Worm (Caenorhabditis elegans) whole organism, L1 larva: Measurements from ENCODE around the gene abhd-5.1.
A peak's percentile ranks its signal among the peaks of the same experiment; 100 is the strongest.

Experiments
- C16A3.4 ChIP-seq: fragments of 150-350 bp; optimal IDR thresholded peaks from 2 replicates; lab custom pipeline; 2014; ENCODE audit warnings: missing biosample characterization, missing genetic modification characterization
- C34B4.2 ChIP-seq: sonication (generic microtip); optimal IDR thresholded peaks from 2 replicates; lab custom pipeline; 2017; ENCODE audit warnings: mild to moderate bottlenecking, missing genetic modification characterization, missing compliant biosample characterization
- aha-1 ChIP-seq: fragments of 150-350 bp; optimal IDR thresholded peaks from 2 replicates; lab custom pipeline; 2014; ENCODE audit warnings: missing biosample characterization, missing genetic modification characterization
- alr-1 ChIP-seq: fragments of 200-800 bp; sonication (Bioruptor generic); optimal IDR thresholded peaks from 2 replicates; lab custom pipeline; 2018; ENCODE audit warnings: borderline replicate concordance, mild to moderate bottlenecking, missing genetic modification characterization, missing compliant biosample characterization
- ama-1 ChIP-seq: fragments of 150-350 bp; optimal IDR thresholded peaks from 2 replicates; lab custom pipeline; 2014
- blmp-1 ChIP-seq: fragments of 150-350 bp; optimal IDR thresholded peaks from 2 replicates; lab custom pipeline; 2014; ENCODE audit warnings: missing biosample characterization, missing genetic modification characterization
- ceh-63 ChIP-seq: fragments of 200-800 bp; sonication (Bioruptor generic); optimal IDR thresholded peaks from 2 replicates; lab custom pipeline; 2018; ENCODE audit warnings: mild to moderate bottlenecking, missing genetic modification characterization, missing compliant biosample characterization
- ceh-8 ChIP-seq: fragments of 200-800 bp; sonication (Bioruptor generic); optimal IDR thresholded peaks from 2 replicates; lab custom pipeline; 2018; ENCODE audit warnings: mild to moderate bottlenecking, missing genetic modification characterization, moderate library complexity, missing compliant biosample characterization
- ceh-82 ChIP-seq, 3 experiments: fragments of 150-350 bp in 1 of 3; sonication (generic microtip) in 2 of 3; optimal IDR thresholded peaks; 2 replicates each; lab custom pipeline; 2014 to 2017; ENCODE audit warnings: missing biosample characterization in 3 of 3, missing genetic modification characterization in 3 of 3
- ceh-90 ChIP-seq: sonication (generic microtip); optimal IDR thresholded peaks from 2 replicates; lab custom pipeline; 2016; ENCODE audit warnings: missing genetic modification characterization, missing compliant biosample characterization
- ces-1 ChIP-seq: fragments of 150-350 bp; optimal IDR thresholded peaks from 2 replicates; lab custom pipeline; 2014; ENCODE audit warnings: missing biosample characterization, missing genetic modification reagents, missing genetic modification characterization
- egl-13 ChIP-seq: sonication (generic microtip); optimal IDR thresholded peaks from 2 replicates; lab custom pipeline; 2016; ENCODE audit warnings: missing genotype, missing genetic modification reagents, missing genetic modification characterization, missing compliant biosample characterization
- elt-2 ChIP-seq: sonication (generic microtip); optimal IDR thresholded peaks from 2 replicates; lab custom pipeline; 2016; ENCODE audit warnings: missing genetic modification characterization, mild to moderate bottlenecking, inconsistent platforms, missing compliant biosample characterization, missing genetic modification reagents
- elt-3 ChIP-seq, 6 experiments: fragments of 150-350 bp in 1 of 6; sonication (generic microtip); optimal IDR thresholded peaks; 2 replicates each; lab custom pipeline; 2017 to 2018; ENCODE audit warnings: missing biosample characterization in 6 of 6, missing genetic modification characterization in 6 of 6, inconsistent platforms in 1 of 6
- ets-5 ChIP-seq: fragments of 200-800 bp; sonication (Bioruptor generic); IDR thresholded peaks from 2 replicates; pipeline ENCODE4 v1.3.6; 2022; ENCODE audit warnings: missing genetic modification characterization, missing compliant biosample characterization
- fkh-10 ChIP-seq: sonication (generic microtip); optimal IDR thresholded peaks from 2 replicates; lab custom pipeline; 2017; ENCODE audit warnings: missing biosample characterization, missing genetic modification reagents, missing genetic modification characterization
- fkh-4 ChIP-seq: sonication (generic microtip); optimal IDR thresholded peaks from 2 replicates; lab custom pipeline; 2016; ENCODE audit warnings: missing compliant biosample characterization, missing genetic modification characterization, borderline replicate concordance
- hlh-17 ChIP-seq: fragments of 200-800 bp; sonication (Bioruptor generic); optimal IDR thresholded peaks from 2 replicates; lab custom pipeline; 2018; ENCODE audit warnings: missing genetic modification characterization, mild to moderate bottlenecking, missing compliant biosample characterization, moderate library complexity, borderline replicate concordance
- hlh-4 ChIP-seq: sonication (generic microtip); optimal IDR thresholded peaks from 2 replicates; lab custom pipeline; 2016; ENCODE audit warnings: mild to moderate bottlenecking, missing genetic modification characterization, missing compliant biosample characterization
- hpl-2 ChIP-seq: fragments of 150-350 bp; optimal IDR thresholded peaks from 2 replicates; lab custom pipeline; 2014; ENCODE audit warnings: missing biosample characterization, missing genetic modification reagents, missing genetic modification characterization
- irx-1 ChIP-seq: sonication (generic microtip); optimal IDR thresholded peaks from 2 replicates; lab custom pipeline; 2016; ENCODE audit warnings: missing genetic modification characterization, missing compliant biosample characterization
- isw-1 ChIP-seq: fragments of 200-800 bp; sonication (Bioruptor generic); IDR thresholded peaks from 2 replicates; pipeline ENCODE4 v1.3.6; 2022; ENCODE audit warnings: missing genetic modification characterization, missing compliant biosample characterization
- jun-1 ChIP-seq: fragments of 150-350 bp; optimal IDR thresholded peaks from 2 replicates; lab custom pipeline; 2014; ENCODE audit warnings: missing biosample characterization, missing genetic modification reagents, missing genetic modification characterization
- lin-14 ChIP-seq: fragments of 200-800 bp; sonication (Bioruptor generic); optimal IDR thresholded peaks from 2 replicates; lab custom pipeline; 2018; ENCODE audit warnings: mild to moderate bottlenecking, missing genetic modification characterization, moderate library complexity, missing compliant biosample characterization
- lin-15B ChIP-seq: fragments of 150-350 bp; sonication (generic microtip); optimal IDR thresholded peaks from 3 replicates; lab custom pipeline; 2014; ENCODE audit warnings: missing biosample characterization, missing genetic modification characterization
- lin-35 ChIP-seq, 2 experiments: fragments of 150-350 bp; optimal IDR thresholded peaks; 2 replicates each; lab custom pipeline; 2014; ENCODE audit warnings: missing biosample characterization in 2 of 2, missing genetic modification characterization in 2 of 2, missing genetic modification reagents in 2 of 2
- lin-39 ChIP-seq: fragments of 150-350 bp; optimal IDR thresholded peaks from 2 replicates; lab custom pipeline; 2014; ENCODE audit warnings: missing biosample characterization, missing genetic modification reagents, missing genetic modification characterization
- lsy-2 ChIP-seq, 2 experiments: fragments of 150-350 bp; optimal IDR thresholded peaks; 2 replicates each; lab custom pipeline; 2014; ENCODE audit warnings: missing biosample characterization in 2 of 2, missing genetic modification characterization in 2 of 2
- mab-9 ChIP-seq: fragments of 200-800 bp; sonication (Bioruptor generic); IDR thresholded peaks from 2 replicates; pipeline ENCODE4 v1.3.6; 2022; ENCODE audit warnings: missing genetic modification reagents, missing genetic modification characterization, missing compliant biosample characterization
- mdl-1 ChIP-seq, 2 experiments: fragments of 150-350 bp; optimal IDR thresholded peaks; 2 replicates each; lab custom pipeline; 2014 to 2017; ENCODE audit warnings: missing biosample characterization in 2 of 2, missing genetic modification characterization in 2 of 2, inconsistent platforms in 1 of 2
- mep-1 ChIP-seq: fragments of 150-350 bp; optimal IDR thresholded peaks from 2 replicates; lab custom pipeline; 2014; ENCODE audit warnings: missing biosample characterization, missing genetic modification characterization
- nhr-20 ChIP-seq: sonication (generic microtip); optimal IDR thresholded peaks from 2 replicates; lab custom pipeline; 2016; ENCODE audit warnings: mild to moderate bottlenecking, missing genetic modification characterization, missing compliant biosample characterization
- nhr-71 ChIP-seq: sonication (generic microtip); optimal IDR thresholded peaks from 2 replicates; lab custom pipeline; 2016; ENCODE audit warnings: mild to moderate bottlenecking, missing genetic modification characterization, moderate library complexity, missing compliant biosample characterization
- nhr-76 ChIP-seq: sonication (generic microtip); optimal IDR thresholded peaks from 2 replicates; lab custom pipeline; 2017; ENCODE audit warnings: missing biosample characterization, missing genetic modification characterization
- nhr-77 ChIP-seq: fragments of 150-350 bp; optimal IDR thresholded peaks from 2 replicates; lab custom pipeline; 2014; ENCODE audit warnings: missing biosample characterization, missing genetic modification characterization
- nhr-85 ChIP-seq: sonication (generic microtip); peaks from one replicate; lab custom pipeline; 2016; ENCODE audit warnings: missing genetic modification characterization, inconsistent platforms, missing compliant biosample characterization
- nhr-90 ChIP-seq: sonication (generic microtip); optimal IDR thresholded peaks from 2 replicates; lab custom pipeline; 2016; ENCODE audit warnings: mild to moderate bottlenecking, missing genetic modification characterization, missing compliant biosample characterization; ENCODE audit not compliant: poor library complexity
- pax-3 ChIP-seq: fragments of 200-800 bp; sonication (Bioruptor generic); optimal IDR thresholded peaks from 2 replicates; lab custom pipeline; 2018; ENCODE audit warnings: mild to moderate bottlenecking, missing genetic modification characterization, moderate library complexity, missing compliant biosample characterization
- pqm-1 ChIP-seq: sonication (generic microtip); optimal IDR thresholded peaks from 3 replicates; lab custom pipeline; 2017; ENCODE audit warnings: missing biosample characterization, missing genetic modification characterization
- skn-1 ChIP-seq: fragments of 150-350 bp; optimal IDR thresholded peaks from 2 replicates; lab custom pipeline; 2014; ENCODE audit warnings: missing biosample characterization, missing genetic modification characterization
- snpc-4 ChIP-seq: fragments of 150-350 bp; optimal IDR thresholded peaks from 2 replicates; lab custom pipeline; 2014; ENCODE audit warnings: missing biosample characterization, missing genetic modification characterization
- snu-23 ChIP-seq: sonication (generic microtip); optimal IDR thresholded peaks from 2 replicates; lab custom pipeline; 2016; ENCODE audit warnings: missing genetic modification characterization, missing compliant biosample characterization
- sox-4 ChIP-seq: sonication (generic microtip); optimal IDR thresholded peaks from 2 replicates; lab custom pipeline; 2016; ENCODE audit warnings: missing genetic modification characterization, missing compliant biosample characterization
- sup-37 ChIP-seq: fragments of 200-800 bp; sonication (Bioruptor generic); optimal IDR thresholded peaks from 2 replicates; lab custom pipeline; 2018; ENCODE audit warnings: mild to moderate bottlenecking, missing genetic modification characterization, missing compliant biosample characterization
- swsn-7 ChIP-seq: sonication (generic microtip); optimal IDR thresholded peaks from 2 replicates; lab custom pipeline; 2016; ENCODE audit warnings: missing genetic modification characterization, missing compliant biosample characterization
- tbx-2 ChIP-seq: sonication (generic microtip); optimal IDR thresholded peaks from 2 replicates; lab custom pipeline; 2016; ENCODE audit warnings: missing genetic modification characterization, missing compliant biosample characterization
- tlp-1 ChIP-seq: fragments of 150-350 bp; optimal IDR thresholded peaks from 2 replicates; lab custom pipeline; 2014; ENCODE audit warnings: missing biosample characterization, missing genetic modification characterization
- unc-86 ChIP-seq: sonication (generic microtip); optimal IDR thresholded peaks from 2 replicates; lab custom pipeline; 2016; ENCODE audit warnings: missing genetic modification characterization, missing compliant biosample characterization
- unc-98 ChIP-seq: fragments of 200-800 bp; sonication (Bioruptor generic); IDR thresholded peaks from 2 replicates; pipeline ENCODE4 v1.3.6; 2022; ENCODE audit warnings: missing genetic modification characterization, missing compliant biosample characterization
- vab-15 ChIP-seq: sonication (generic microtip); optimal IDR thresholded peaks from 2 replicates; lab custom pipeline; 2017; ENCODE audit warnings: missing genotype, mild to moderate bottlenecking, missing genetic modification characterization, missing compliant biosample characterization
- xbp-1 ChIP-seq: sonication (generic microtip); optimal IDR thresholded peaks from 2 replicates; lab custom pipeline; 2016; ENCODE audit warnings: missing genetic modification characterization, missing compliant biosample characterization
- zip-4 ChIP-seq: fragments of 200-800 bp; sonication (Bioruptor generic); optimal IDR thresholded peaks from 2 replicates; lab custom pipeline; 2018; ENCODE audit warnings: mild to moderate bottlenecking, missing genetic modification characterization, moderate library complexity, missing compliant biosample characterization
- ztf-4 ChIP-seq: fragments of 150-350 bp; optimal IDR thresholded peaks from 2 replicates; lab custom pipeline; 2014; ENCODE audit warnings: missing biosample characterization, missing genetic modification characterization

The abhd-5.1 gene

ce11 chrV:4823683-4824391 is 23.6 kb upstream of the abhd-5.1 start:
- TF ChIP-seq C34B4.2 (tag; lab: Kevin White, UChicago) (no peak), unc-98 (GFP tag; lab: Robert Waterston, UW) (no peak), blmp-1 (tag; lab: Kevin White, UChicago) (no peak), lin-15B (tag; lab: Kevin White, UChicago) (no peak), jun-1 (no peak), snpc-4 (tag; lab: Kevin White, UChicago) (no peak), ama-1 (lab: Kevin White, UChicago) (peak; percentile 80), zip-4 (GFP tag; lab: Kevin White, UChicago) (peak; percentile 26), ces-1 (GFP tag; lab: Kevin White, UChicago) (no peak), ceh-90 (tag; lab: Kevin White, UChicago) (no peak), tlp-1 (tag; lab: Kevin White, UChicago) (no peak), mab-9 (GFP tag; lab: Robert Waterston, UW) (no peak), nhr-71 (tag; lab: Kevin White, UChicago) (peak; percentile 57), nhr-85 (tag; lab: Kevin White, UChicago) (peak; percentile 51), fkh-10 (GFP tag; lab: Kevin White, UChicago) (no peak), nhr-76 (tag; lab: Kevin White, UChicago) (no peak), skn-1 (tag; lab: Kevin White, UChicago) (peak; percentile 19), isw-1 (GFP tag; lab: Robert Waterston, UW) (no peak), fkh-4 (tag; lab: Kevin White, UChicago) (no peak), sox-4 (no peak), hlh-4 (tag; lab: Kevin White, UChicago) (no peak), irx-1 (no peak), snu-23 (GFP tag; lab: Kevin White, UChicago) (no peak), xbp-1 (tag; lab: Kevin White, UChicago) (no peak), ceh-63 (GFP tag; lab: Kevin White, UChicago) (peak; percentile 2), ceh-8 (GFP tag; lab: Kevin White, UChicago) (no peak), nhr-20 (tag; lab: Kevin White, UChicago) (peak; percentile 25), hlh-17 (GFP tag; lab: Kevin White, UChicago) (no peak), tbx-2 (tag; lab: Kevin White, UChicago) (no peak), lin-35 (GFP tag; optimal IDR thresholded peaks at IDR 0.05; lab: Kevin White, UChicago) (peak in 1 of 2 experiments; percentile 10), sup-37 (no peak), lin-14 (peak; percentile 7), swsn-7 (tag; lab: Kevin White, UChicago) (no peak), C16A3.4 (no peak), vab-15 (tag; lab: Kevin White, UChicago) (no peak), hpl-2 (peak; percentile 3), pqm-1 (tag; lab: Kevin White, UChicago) (no peak), lsy-2 (tag; optimal IDR thresholded peaks at IDR 0.05; lab: Kevin White, UChicago) (peak; percentile 25), ceh-82 (tag; optimal IDR thresholded peaks at IDR 0.05; lab: Kevin White, UChicago) (no peak), lin-39 (no peak), mep-1 (tag; lab: Kevin White, UChicago) (peak; percentile 21), elt-2 (tag; lab: Kevin White, UChicago) (peak; percentile 30), egl-13 (tag; lab: Kevin White, UChicago) (no peak), ztf-4 (tag; lab: Kevin White, UChicago) (peak; percentile 74), unc-86 (tag; lab: Kevin White, UChicago) (no peak), nhr-77 (tag; lab: Kevin White, UChicago) (no peak), pax-3 (peak; percentile 58), alr-1 (tag; lab: Kevin White, UChicago) (no peak), nhr-90 (tag; lab: Kevin White, UChicago) (peak; percentile 72), mdl-1 (tag; optimal IDR thresholded peaks at IDR 0.05; lab: Kevin White, UChicago) (no peak), aha-1 (tag; lab: Kevin White, UChicago) (no peak), ets-5 (GFP tag; lab: Robert Waterston, UW) (no peak), elt-3 (tag; optimal IDR thresholded peaks at IDR 0.05; lab: Kevin White, UChicago) (peak in 1 of 6 experiments; percentile 40)
